Worm (Caenorhabditis elegans) whole organism, mixed stage, embryonic: Measurements from ENCODE around the gene K06B4.15.

Source experiments
- bed-3 ChIP-seq: fragments of 200-800 bp; sonication (Bioruptor generic); optimal IDR thresholded peaks from 3 replicates; lab custom pipeline; 2018; ENCODE audit warnings: mild to moderate bottlenecking, missing genetic modification characterization, moderate library complexity, missing compliant biosample characterization
- blmp-1 ChIP-seq: fragments of 150-350 bp; optimal IDR thresholded peaks from 2 replicates; lab custom pipeline; 2014; ENCODE audit warnings: missing biosample characterization, missing genetic modification characterization
- ceh-39 ChIP-seq: fragments of 150-350 bp; optimal IDR thresholded peaks from 2 replicates; lab custom pipeline; 2014; ENCODE audit warnings: missing biosample characterization, missing genetic modification characterization
- ceh-43 ChIP-seq: fragments of 200-800 bp; sonication (Bioruptor generic); optimal IDR thresholded peaks from 2 replicates; lab custom pipeline; 2018; ENCODE audit warnings: mild to moderate bottlenecking, missing genetic modification characterization, moderate library complexity, missing compliant biosample characterization
- ces-1 ChIP-seq: fragments of 150-350 bp; optimal IDR thresholded peaks from 2 replicates; lab custom pipeline; 2014; ENCODE audit warnings: missing biosample characterization, missing genetic modification reagents, missing genetic modification characterization
- elt-1 ChIP-seq: sonication (generic microtip); optimal IDR thresholded peaks from 2 replicates; lab custom pipeline; 2017; ENCODE audit warnings: missing genetic modification characterization, mild to moderate bottlenecking, missing compliant biosample characterization, antibody characterized with exemption, moderate library complexity, borderline replicate concordance; ENCODE audit not compliant: insufficient read depth
- elt-3 ChIP-seq: fragments of 150-350 bp; optimal IDR thresholded peaks from 2 replicates; lab custom pipeline; 2014; ENCODE audit warnings: missing biosample characterization, missing genetic modification characterization
- flh-1 ChIP-seq: fragments of 200-800 bp; sonication (Bioruptor generic); optimal IDR thresholded peaks from 2 replicates; lab custom pipeline; 2018; ENCODE audit warnings: mild to moderate bottlenecking, missing genetic modification characterization, moderate library complexity, missing compliant biosample characterization
- ham-2 ChIP-seq: fragments of 200-800 bp; sonication (Bioruptor generic); optimal IDR thresholded peaks from 2 replicates; lab custom pipeline; 2018; ENCODE audit warnings: mild to moderate bottlenecking, missing genetic modification characterization, missing compliant biosample characterization
- hlh-1 ChIP-seq: fragments of 150-350 bp; optimal IDR thresholded peaks from 2 replicates; lab custom pipeline; 2014; ENCODE audit warnings: missing biosample characterization, missing genetic modification reagents, missing genetic modification characterization
- lin-32 ChIP-seq: fragments of 200-800 bp; sonication (Bioruptor generic); optimal IDR thresholded peaks from 2 replicates; lab custom pipeline; 2018; ENCODE audit warnings: mild to moderate bottlenecking, missing genetic modification characterization, missing compliant biosample characterization
- lsy-2 ChIP-seq: fragments of 150-350 bp; optimal IDR thresholded peaks from 2 replicates; lab custom pipeline; 2014; ENCODE audit warnings: missing biosample characterization, missing genetic modification characterization
- mab-5 ChIP-seq: fragments of 150-350 bp; optimal IDR thresholded peaks from 2 replicates; lab custom pipeline; 2014; ENCODE audit warnings: missing biosample characterization, missing genetic modification characterization
- mep-1 ChIP-seq: fragments of 150-350 bp; optimal IDR thresholded peaks from 2 replicates; lab custom pipeline; 2017; ENCODE audit warnings: missing biosample characterization, missing genetic modification reagents, missing genetic modification characterization, inconsistent platforms
- mls-2 ChIP-seq: sonication (generic microtip); optimal IDR thresholded peaks from 2 replicates; lab custom pipeline; 2016; ENCODE audit warnings: mild to moderate bottlenecking, missing genetic modification characterization, moderate library complexity, missing compliant biosample characterization
- nhr-12 ChIP-seq: fragments of 150-350 bp; optimal IDR thresholded peaks from 2 replicates; lab custom pipeline; 2014; ENCODE audit warnings: missing biosample characterization, missing genetic modification characterization
- nhr-2 ChIP-seq: fragments of 150-350 bp; optimal IDR thresholded peaks from 2 replicates; lab custom pipeline; 2014; ENCODE audit warnings: missing biosample characterization, missing genetic modification characterization
- nhr-237 ChIP-seq: fragments of 150-350 bp; optimal IDR thresholded peaks from 2 replicates; lab custom pipeline; 2014; ENCODE audit warnings: missing biosample characterization, missing genetic modification characterization
- nhr-28 ChIP-seq: fragments of 150-350 bp; optimal IDR thresholded peaks from 2 replicates; lab custom pipeline; 2014; ENCODE audit warnings: missing biosample characterization, missing genetic modification characterization
- pha-4 ChIP-seq: fragments of 150-350 bp; optimal IDR thresholded peaks from 2 replicates; lab custom pipeline; 2018; ENCODE audit warnings: missing biosample characterization, missing genetic modification reagents, missing genetic modification characterization
- sem-2 ChIP-seq: fragments of 200-800 bp; sonication (Bioruptor generic); optimal IDR thresholded peaks from 2 replicates; lab custom pipeline; 2018; ENCODE audit warnings: mild to moderate bottlenecking, missing genetic modification characterization, missing compliant biosample characterization
- snpc-4 ChIP-seq: fragments of 150-350 bp; optimal IDR thresholded peaks from 2 replicates; lab custom pipeline; 2014; ENCODE audit warnings: missing biosample characterization, missing genetic modification characterization
- sptf-1 ChIP-seq: sonication (generic microtip); optimal IDR thresholded peaks from 2 replicates; lab custom pipeline; 2017; ENCODE audit warnings: mild to moderate bottlenecking, missing genetic modification characterization, moderate library complexity, missing compliant biosample characterization
- tbx-8 ChIP-seq: fragments of 200-800 bp; sonication (Bioruptor generic); optimal IDR thresholded peaks from 2 replicates; lab custom pipeline; 2018; ENCODE audit warnings: mild to moderate bottlenecking, missing genetic modification characterization, moderate library complexity, missing compliant biosample characterization
- unc-120 ChIP-seq: sonication (generic microtip); optimal IDR thresholded peaks from 2 replicates; lab custom pipeline; 2017; ENCODE audit warnings: missing genetic modification characterization, missing compliant biosample characterization; ENCODE audit not compliant: poor library complexity, severe bottlenecking
- unc-39 ChIP-seq: fragments of 150-350 bp; optimal IDR thresholded peaks from 2 replicates; lab custom pipeline; 2014; ENCODE audit warnings: missing biosample characterization, missing genetic modification characterization
- unc-62 ChIP-seq: fragments of 150-350 bp; optimal IDR thresholded peaks from 2 replicates; lab custom pipeline; 2014; ENCODE audit warnings: missing biosample characterization, missing genetic modification reagents, missing genetic modification characterization
- zip-8 ChIP-seq: fragments of 150-350 bp; optimal IDR thresholded peaks from 2 replicates; lab custom pipeline; 2014; ENCODE audit warnings: missing biosample characterization, missing genetic modification characterization
- ztf-11 ChIP-seq: fragments of 150-350 bp; optimal IDR thresholded peaks from 2 replicates; lab custom pipeline; 2014; ENCODE audit warnings: missing biosample characterization, missing genetic modification characterization

The K06B4.15 gene

ce11 chrV:15674899-15675298 lies 4.7 kb downstream of the K06B4.15 start:
- TF ChIP-seq mep-1 (tag; lab: Kevin White, UChicago), result no peak
- no peak for TF ChIP-seq zip-8 (tag; lab: Kevin White, UChicago)
- TF ChIP-seq flh-1 (GFP tag; lab: Kevin White, UChicago), result no peak
- no peak for TF ChIP-seq pha-4

ce11 chrV:15677222-15677621 lies 7.0 kb downstream of the K06B4.15 start, which contains the start of gene nhr-52:
TSS of gene nhr-52 (plus strand) at chrV:15677522.
- TF ChIP-seq nhr-237 (tag; lab: Kevin White, UChicago), result no peak
- no peak for TF ChIP-seq unc-120 (tag; lab: Kevin White, UChicago)
- TF ChIP-seq ztf-11, result no peak
- TF ChIP-seq lin-32, result no peak
- no peak for TF ChIP-seq snpc-4 (tag; lab: Kevin White, UChicago)
- no peak for TF ChIP-seq sem-2 (GFP tag; lab: Kevin White, UChicago)
- TF ChIP-seq unc-39, result no peak
- TF ChIP-seq mab-5 (tag; lab: Kevin White, UChicago), result no peak
- TF ChIP-seq elt-3 (tag; lab: Kevin White, UChicago), result no peak
- no peak for TF ChIP-seq mep-1 (tag; lab: Kevin White, UChicago)
- no peak for TF ChIP-seq sptf-1 (tag; lab: Kevin White, UChicago)
- TF ChIP-seq lsy-2, result no peak
- TF ChIP-seq elt-1 (tag; lab: Kevin White, UChicago), result no peak
- TF ChIP-seq ces-1, result no peak

- TF ChIP-seq lin-32, result no peak
- no peak for TF ChIP-seq blmp-1 (tag; lab: Kevin White, UChicago)
- TF ChIP-seq nhr-2 (tag; lab: Kevin White, UChicago), result no peak
- no peak for TF ChIP-seq mab-5 (tag; lab: Kevin White, UChicago)
- TF ChIP-seq ceh-43, result no peak
- no peak for TF ChIP-seq zip-8 (tag; lab: Kevin White, UChicago)
- TF ChIP-seq unc-39, result no peak
- TF ChIP-seq mls-2 (tag; lab: Kevin White, UChicago), result no peak
- TF ChIP-seq ham-2 (GFP tag; lab: Kevin White, UChicago), result no peak
- TF ChIP-seq nhr-12 (tag; lab: Kevin White, UChicago), result no peak
- TF ChIP-seq ztf-11, result no peak
- TF ChIP-seq sem-2 (GFP tag; lab: Kevin White, UChicago), result no peak
- TF ChIP-seq pha-4, result no peak
Observed at ce11 chrV:15685599-15685998, 15.4 kb downstream of the K06B4.15 start, which contains the start of gene nhr-196. TSS of gene nhr-196 (plus strand) at chrV:15685716.

- no peak for TF ChIP-seq snpc-4 (tag; lab: Kevin White, UChicago)
- no peak for TF ChIP-seq nhr-237 (tag; lab: Kevin White, UChicago)
- no peak for TF ChIP-seq flh-1 (GFP tag; lab: Kevin White, UChicago)
- TF ChIP-seq bed-3 (GFP tag; lab: Kevin White, UChicago), result no peak
- TF ChIP-seq ceh-39 (tag; lab: Kevin White, UChicago), result no peak
- TF ChIP-seq nhr-2 (tag; lab: Kevin White, UChicago), result no peak
- no peak for TF ChIP-seq zip-8 (tag; lab: Kevin White, UChicago)
- TF ChIP-seq blmp-1 (tag; lab: Kevin White, UChicago), result no peak
- no peak for TF ChIP-seq unc-39
- no peak for TF ChIP-seq lsy-2
- no peak for TF ChIP-seq lin-32
- no peak for TF ChIP-seq ztf-11
- no peak for TF ChIP-seq sptf-1 (tag; lab: Kevin White, UChicago)
- no peak for TF ChIP-seq nhr-12 (tag; lab: Kevin White, UChicago)
- no peak for TF ChIP-seq unc-62 (GFP tag; lab: Kevin White, UChicago)
- no peak for TF ChIP-seq ham-2 (GFP tag; lab: Kevin White, UChicago)
- TF ChIP-seq tbx-8 (GFP tag; lab: Kevin White, UChicago), result no peak
Observed at ce11 chrV:15687660-15688059, 17.4 kb downstream of the K06B4.15 start, which contains the start of gene nhr-197. TSS of gene nhr-197 (plus strand) at chrV:15687960.

- TF ChIP-seq unc-120 (tag; lab: Kevin White, UChicago) (no peak), elt-3 (tag; lab: Kevin White, UChicago) (no peak), mab-5 (tag; lab: Kevin White, UChicago) (no peak), tbx-8 (GFP tag; lab: Kevin White, UChicago) (no peak), mep-1 (tag; lab: Kevin White, UChicago) (no peak), ham-2 (GFP tag; lab: Kevin White, UChicago) (no peak), lin-32 (no peak), ceh-39 (tag; lab: Kevin White, UChicago) (no peak), mls-2 (tag; lab: Kevin White, UChicago) (no peak), blmp-1 (tag; lab: Kevin White, UChicago) (no peak), hlh-1 (tag; lab: Kevin White, UChicago) (no peak), nhr-28 (tag; lab: Kevin White, UChicago) (no peak), snpc-4 (tag; lab: Kevin White, UChicago) (no peak), nhr-2 (tag; lab: Kevin White, UChicago) (no peak)
Observed at ce11 chrV:15689952-15690351, 19.7 kb downstream of the K06B4.15 start, which contains the start of gene nhr-268. TSS of gene nhr-268 (plus strand) at chrV:15690252.
